Worm (Caenorhabditis elegans) whole organism, L1 larva: ENCODE results near the gene C17H12.8.

Experiments used
- C16A3.4 ChIP-seq: fragments of 150-350 bp; optimal IDR thresholded peaks from 2 replicates; lab custom pipeline; 2014; ENCODE audit warnings: missing biosample characterization, missing genetic modification characterization
- Y116A8C.19 ChIP-seq: sonication (generic microtip); optimal IDR thresholded peaks from 2 replicates; lab custom pipeline; 2016; ENCODE audit warnings: missing compliant biosample characterization, missing genetic modification characterization, borderline replicate concordance
- aha-1 ChIP-seq: fragments of 150-350 bp; optimal IDR thresholded peaks from 2 replicates; lab custom pipeline; 2014; ENCODE audit warnings: missing biosample characterization, missing genetic modification characterization
- alr-1 ChIP-seq: fragments of 200-800 bp; sonication (Bioruptor generic); optimal IDR thresholded peaks from 2 replicates; lab custom pipeline; 2018; ENCODE audit warnings: borderline replicate concordance, mild to moderate bottlenecking, missing genetic modification characterization, missing compliant biosample characterization
- aly-2 ChIP-seq: fragments of 150-350 bp; optimal IDR thresholded peaks from 2 replicates; lab custom pipeline; 2014; ENCODE audit warnings: missing biosample characterization, missing genetic modification characterization
- ama-1 ChIP-seq: fragments of 150-350 bp; optimal IDR thresholded peaks from 2 replicates; lab custom pipeline; 2014
- blmp-1 ChIP-seq: fragments of 150-350 bp; optimal IDR thresholded peaks from 2 replicates; lab custom pipeline; 2014; ENCODE audit warnings: missing biosample characterization, missing genetic modification characterization
- ceh-63 ChIP-seq: fragments of 200-800 bp; sonication (Bioruptor generic); optimal IDR thresholded peaks from 2 replicates; lab custom pipeline; 2018; ENCODE audit warnings: mild to moderate bottlenecking, missing genetic modification characterization, missing compliant biosample characterization
- ceh-8 ChIP-seq: fragments of 200-800 bp; sonication (Bioruptor generic); optimal IDR thresholded peaks from 2 replicates; lab custom pipeline; 2018; ENCODE audit warnings: mild to moderate bottlenecking, missing genetic modification characterization, moderate library complexity, missing compliant biosample characterization
- ceh-88 ChIP-seq: fragments of 200-800 bp; sonication (Bioruptor generic); IDR thresholded peaks from 2 replicates; pipeline ENCODE4 v1.3.6; 2022; ENCODE audit warnings: missing genetic modification characterization, missing compliant biosample characterization
- ces-1 ChIP-seq: fragments of 150-350 bp; optimal IDR thresholded peaks from 2 replicates; lab custom pipeline; 2014; ENCODE audit warnings: missing biosample characterization, missing genetic modification reagents, missing genetic modification characterization
- dsc-1 ChIP-seq: sonication (generic microtip); optimal IDR thresholded peaks from 2 replicates; lab custom pipeline; 2016; ENCODE audit warnings: mild to moderate bottlenecking, missing genetic modification characterization, missing compliant biosample characterization
- efl-1 ChIP-seq, 4 experiments: fragments of 150-350 bp; optimal IDR thresholded peaks in 3 of 4; peaks in 1 of 4; 1 replicate in 1 of 4; 2 replicates in 3 of 4; lab custom pipeline; 2014; ENCODE audit warnings: missing biosample characterization in 2 of 4, missing genetic modification characterization in 2 of 4, missing genetic modification reagents in 2 of 4
- efl-3 ChIP-seq: fragments of 200-800 bp; sonication (Bioruptor generic); optimal IDR thresholded peaks from 2 replicates; lab custom pipeline; 2018; ENCODE audit warnings: mild to moderate bottlenecking, missing genetic modification characterization, missing compliant biosample characterization
- egl-27 ChIP-seq, 2 experiments: fragments of 150-350 bp in 1 of 2; sonication (generic microtip); optimal IDR thresholded peaks; 3 replicates each; lab custom pipeline; 2017 to 2018; ENCODE audit warnings: missing biosample characterization in 2 of 2, missing genetic modification characterization in 2 of 2, missing genetic modification reagents in 2 of 2
- elt-2 ChIP-seq: sonication (generic microtip); optimal IDR thresholded peaks from 2 replicates; lab custom pipeline; 2016; ENCODE audit warnings: missing genetic modification characterization, mild to moderate bottlenecking, inconsistent platforms, missing compliant biosample characterization, missing genetic modification reagents
- elt-3 ChIP-seq, 6 experiments: fragments of 150-350 bp in 1 of 6; sonication (generic microtip); optimal IDR thresholded peaks; 2 replicates each; lab custom pipeline; 2017 to 2018; ENCODE audit warnings: missing biosample characterization in 6 of 6, missing genetic modification characterization in 6 of 6, inconsistent platforms in 1 of 6
- fkh-10 ChIP-seq: sonication (generic microtip); optimal IDR thresholded peaks from 2 replicates; lab custom pipeline; 2017; ENCODE audit warnings: missing biosample characterization, missing genetic modification reagents, missing genetic modification characterization
- hlh-4 ChIP-seq: sonication (generic microtip); optimal IDR thresholded peaks from 2 replicates; lab custom pipeline; 2016; ENCODE audit warnings: mild to moderate bottlenecking, missing genetic modification characterization, missing compliant biosample characterization
- hpl-2 ChIP-seq: fragments of 150-350 bp; optimal IDR thresholded peaks from 2 replicates; lab custom pipeline; 2014; ENCODE audit warnings: missing biosample characterization, missing genetic modification reagents, missing genetic modification characterization
- jun-1 ChIP-seq: fragments of 150-350 bp; optimal IDR thresholded peaks from 2 replicates; lab custom pipeline; 2014; ENCODE audit warnings: missing biosample characterization, missing genetic modification reagents, missing genetic modification characterization
- lin-14 ChIP-seq: fragments of 200-800 bp; sonication (Bioruptor generic); optimal IDR thresholded peaks from 2 replicates; lab custom pipeline; 2018; ENCODE audit warnings: mild to moderate bottlenecking, missing genetic modification characterization, moderate library complexity, missing compliant biosample characterization
- lin-35 ChIP-seq, 2 experiments: fragments of 150-350 bp; optimal IDR thresholded peaks; 2 replicates each; lab custom pipeline; 2014; ENCODE audit warnings: missing biosample characterization in 2 of 2, missing genetic modification characterization in 2 of 2, missing genetic modification reagents in 2 of 2
- lir-3 ChIP-seq: sonication (generic microtip); optimal IDR thresholded peaks from 2 replicates; lab custom pipeline; 2016; ENCODE audit warnings: mild to moderate bottlenecking, missing genetic modification characterization, moderate library complexity, missing compliant biosample characterization; ENCODE audit not compliant: poor library complexity
- lsy-2 ChIP-seq, 2 experiments: fragments of 150-350 bp; optimal IDR thresholded peaks; 2 replicates each; lab custom pipeline; 2014; ENCODE audit warnings: missing biosample characterization in 2 of 2, missing genetic modification characterization in 2 of 2
- mab-9 ChIP-seq: fragments of 200-800 bp; sonication (Bioruptor generic); IDR thresholded peaks from 2 replicates; pipeline ENCODE4 v1.3.6; 2022; ENCODE audit warnings: missing genetic modification reagents, missing genetic modification characterization, missing compliant biosample characterization
- mdl-1 ChIP-seq, 2 experiments: fragments of 150-350 bp; optimal IDR thresholded peaks; 2 replicates each; lab custom pipeline; 2014 to 2017; ENCODE audit warnings: missing biosample characterization in 2 of 2, missing genetic modification characterization in 2 of 2, inconsistent platforms in 1 of 2
- mef-2 ChIP-seq: fragments of 150-350 bp; optimal IDR thresholded peaks from 2 replicates; lab custom pipeline; 2014; ENCODE audit warnings: missing biosample characterization, missing genetic modification characterization
- nhr-12 ChIP-seq: sonication (generic microtip); optimal IDR thresholded peaks from 2 replicates; lab custom pipeline; 2017; ENCODE audit warnings: missing biosample characterization, missing genetic modification characterization
- nhr-28 ChIP-seq: fragments of 150-350 bp; optimal IDR thresholded peaks from 2 replicates; lab custom pipeline; 2014; ENCODE audit warnings: missing biosample characterization, missing genetic modification characterization
- nhr-77 ChIP-seq: fragments of 150-350 bp; optimal IDR thresholded peaks from 2 replicates; lab custom pipeline; 2014; ENCODE audit warnings: missing biosample characterization, missing genetic modification characterization
- nhr-84 ChIP-seq: sonication (generic microtip); optimal IDR thresholded peaks from 2 replicates; lab custom pipeline; 2017; ENCODE audit warnings: missing biosample characterization, missing genetic modification characterization
- pag-3 ChIP-seq: sonication (generic microtip); optimal IDR thresholded peaks from 2 replicates; lab custom pipeline; 2017; ENCODE audit warnings: missing genetic modification characterization, mild to moderate bottlenecking, missing compliant biosample characterization, antibody characterized with exemption, borderline replicate concordance; ENCODE audit not compliant: insufficient read depth
- pqm-1 ChIP-seq: sonication (generic microtip); optimal IDR thresholded peaks from 3 replicates; lab custom pipeline; 2017; ENCODE audit warnings: missing biosample characterization, missing genetic modification characterization
- rnt-1 ChIP-seq: sonication (generic microtip); optimal IDR thresholded peaks from 2 replicates; lab custom pipeline; 2016; ENCODE audit warnings: mild to moderate bottlenecking, missing genetic modification characterization, moderate library complexity, missing compliant biosample characterization
- skn-1 ChIP-seq: fragments of 150-350 bp; optimal IDR thresholded peaks from 2 replicates; lab custom pipeline; 2014; ENCODE audit warnings: missing biosample characterization, missing genetic modification characterization
- swsn-7 ChIP-seq: sonication (generic microtip); optimal IDR thresholded peaks from 2 replicates; lab custom pipeline; 2016; ENCODE audit warnings: missing genetic modification characterization, missing compliant biosample characterization
- tbx-2 ChIP-seq: sonication (generic microtip); optimal IDR thresholded peaks from 2 replicates; lab custom pipeline; 2016; ENCODE audit warnings: missing genetic modification characterization, missing compliant biosample characterization
- tlp-1 ChIP-seq: fragments of 150-350 bp; optimal IDR thresholded peaks from 2 replicates; lab custom pipeline; 2014; ENCODE audit warnings: missing biosample characterization, missing genetic modification characterization
- unc-130 ChIP-seq: fragments of 150-350 bp; optimal IDR thresholded peaks from 2 replicates; lab custom pipeline; 2017; ENCODE audit warnings: missing biosample characterization, missing genetic modification characterization, inconsistent platforms
- unc-62 ChIP-seq: fragments of 150-350 bp; optimal IDR thresholded peaks from 2 replicates; lab custom pipeline; 2014; ENCODE audit warnings: missing biosample characterization, missing genetic modification reagents, missing genetic modification characterization
- unc-86 ChIP-seq: sonication (generic microtip); optimal IDR thresholded peaks from 2 replicates; lab custom pipeline; 2016; ENCODE audit warnings: missing genetic modification characterization, missing compliant biosample characterization
- vab-15 ChIP-seq: sonication (generic microtip); optimal IDR thresholded peaks from 2 replicates; lab custom pipeline; 2017; ENCODE audit warnings: missing genotype, mild to moderate bottlenecking, missing genetic modification characterization, missing compliant biosample characterization
- xbp-1 ChIP-seq: sonication (generic microtip); optimal IDR thresholded peaks from 2 replicates; lab custom pipeline; 2016; ENCODE audit warnings: missing genetic modification characterization, missing compliant biosample characterization
- ztf-11 ChIP-seq, 2 experiments: sonication (generic microtip); optimal IDR thresholded peaks; 2 replicates each; lab custom pipeline; 2016 to 2017; ENCODE audit warnings: missing genetic modification characterization in 2 of 2, missing biosample characterization in 1 of 2, missing compliant biosample characterization in 1 of 2
- ztf-4 ChIP-seq: fragments of 150-350 bp; optimal IDR thresholded peaks from 2 replicates; lab custom pipeline; 2014; ENCODE audit warnings: missing biosample characterization, missing genetic modification characterization

C17H12.8 gene

DNA sequence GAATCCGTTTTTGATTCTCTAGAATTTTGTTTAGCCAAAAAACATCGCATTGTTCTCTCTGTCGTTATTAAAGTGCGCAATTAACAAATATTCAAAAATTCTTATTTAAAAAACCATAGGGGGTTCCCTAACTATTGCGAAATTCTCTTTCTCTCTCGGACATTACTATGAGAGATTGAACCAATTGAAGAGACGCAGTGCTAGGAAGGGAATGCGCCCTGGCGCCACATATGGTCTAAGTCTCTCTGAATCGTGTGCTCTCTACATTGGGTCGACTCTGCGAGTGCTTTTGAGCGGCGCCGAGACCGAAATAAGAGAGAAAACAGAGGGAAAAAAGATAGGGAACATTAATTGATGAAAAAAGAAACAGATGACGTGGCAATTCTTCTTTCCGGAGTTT is 32.6 kb upstream of the C17H12.8 start (continued):
- TF ChIP-seq elt-2 (tag; lab: Kevin White, UChicago) (peak; percentile 39), unc-86 (tag; lab: Kevin White, UChicago) (peak; percentile 53), efl-3 (GFP tag; lab: Kevin White, UChicago) (no peak), lin-35 (GFP tag; optimal IDR thresholded peaks at IDR 0.05; lab: Kevin White, UChicago) (peak; percentile 52 to 62), nhr-12 (tag; lab: Kevin White, UChicago) (no peak), pag-3 (tag; lab: Kevin White, UChicago) (no peak), unc-62 (no peak), efl-1 (optimal IDR thresholded peaks at IDR 0.05; lab: Kevin White, UChicago) (peak; percentile 67 to 76), efl-1 (GFP tag; optimal IDR thresholded peaks at IDR 0.05 in 1 of 2; lab: Kevin White, UChicago) (peak; percentile 42 to 88), skn-1 (tag; lab: Kevin White, UChicago) (peak; percentile 82), ceh-88 (GFP tag; lab: Robert Waterston, UW) (no peak), tlp-1 (tag; lab: Kevin White, UChicago) (no peak), blmp-1 (tag; lab: Kevin White, UChicago) (peak; percentile 39), ceh-63 (GFP tag; lab: Kevin White, UChicago) (no peak), tbx-2 (tag; lab: Kevin White, UChicago) (peak; percentile 71), Y116A8C.19 (no peak), alr-1 (tag; lab: Kevin White, UChicago) (no peak), C16A3.4 (no peak), aha-1 (no peak), lin-14 (peak; percentile 96), nhr-77 (tag; lab: Kevin White, UChicago) (peak; percentile 52), aly-2 (peak; percentile 9), unc-130 (tag; lab: Kevin White, UChicago) (no peak), pqm-1 (tag; lab: Kevin White, UChicago) (no peak), mdl-1 (tag; optimal IDR thresholded peaks at IDR 0.05; lab: Kevin White, UChicago) (peak in 1 of 2 experiments; percentile 49), swsn-7 (tag; lab: Kevin White, UChicago) (peak; percentile 76), dsc-1 (tag; lab: Kevin White, UChicago) (peak; percentile 90), ama-1 (peak; percentile 19), egl-27 (tag; optimal IDR thresholded peaks at IDR 0.05; lab: Kevin White, UChicago) (peak in 1 of 2 experiments; percentile 16), lsy-2 (tag; optimal IDR thresholded peaks at IDR 0.05; lab: Kevin White, UChicago) (peak; percentile 65 to 68), hpl-2 (GFP tag; lab: Kevin White, UChicago) (peak; percentile 50)
- TF ChIP-seq, all 84 proteins: peak for 44

DNA sequence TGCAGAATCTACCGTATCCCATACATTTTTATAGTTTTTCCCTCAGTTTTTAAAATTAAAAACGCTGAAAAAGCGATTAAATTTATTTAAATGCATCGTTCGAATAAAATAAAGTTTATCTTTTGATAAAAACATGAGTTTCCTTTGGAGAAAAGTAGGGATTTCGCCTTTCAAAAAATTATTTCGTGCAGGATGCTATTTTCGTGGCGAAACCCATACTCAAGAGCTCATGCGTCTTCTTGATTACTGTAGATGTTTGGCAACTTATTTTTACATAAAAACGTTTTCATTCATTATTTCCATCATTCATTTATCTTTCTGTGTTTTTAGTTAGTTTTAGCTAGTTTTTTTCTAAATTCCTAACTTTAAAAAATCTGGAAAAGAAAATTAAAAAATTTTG is 28.6 kb upstream of the C17H12.8 start:
- TF ChIP-seq efl-3 (GFP tag; lab: Kevin White, UChicago) = no peak
- no peak for TF ChIP-seq egl-27 (tag; optimal IDR thresholded peaks at IDR 0.05; lab: Kevin White, UChicago)
- TF ChIP-seq ztf-4 = no peak
- no peak for TF ChIP-seq ceh-63 (GFP tag; lab: Kevin White, UChicago)
- TF ChIP-seq vab-15 (tag; lab: Kevin White, UChicago) = no peak
- no peak for TF ChIP-seq nhr-28 (tag; lab: Kevin White, UChicago)
- no peak for TF ChIP-seq ces-1 (GFP tag; lab: Kevin White, UChicago)
- no peak for TF ChIP-seq aly-2
- no peak for TF ChIP-seq tlp-1 (tag; lab: Kevin White, UChicago)
- TF ChIP-seq nhr-84 (tag; lab: Kevin White, UChicago) = no peak
- TF ChIP-seq mef-2 (tag; lab: Kevin White, UChicago) = no peak
- TF ChIP-seq ceh-88 (GFP tag; lab: Robert Waterston, UW) = no peak
- TF ChIP-seq, all 84 proteins: peak for 0

DNA sequence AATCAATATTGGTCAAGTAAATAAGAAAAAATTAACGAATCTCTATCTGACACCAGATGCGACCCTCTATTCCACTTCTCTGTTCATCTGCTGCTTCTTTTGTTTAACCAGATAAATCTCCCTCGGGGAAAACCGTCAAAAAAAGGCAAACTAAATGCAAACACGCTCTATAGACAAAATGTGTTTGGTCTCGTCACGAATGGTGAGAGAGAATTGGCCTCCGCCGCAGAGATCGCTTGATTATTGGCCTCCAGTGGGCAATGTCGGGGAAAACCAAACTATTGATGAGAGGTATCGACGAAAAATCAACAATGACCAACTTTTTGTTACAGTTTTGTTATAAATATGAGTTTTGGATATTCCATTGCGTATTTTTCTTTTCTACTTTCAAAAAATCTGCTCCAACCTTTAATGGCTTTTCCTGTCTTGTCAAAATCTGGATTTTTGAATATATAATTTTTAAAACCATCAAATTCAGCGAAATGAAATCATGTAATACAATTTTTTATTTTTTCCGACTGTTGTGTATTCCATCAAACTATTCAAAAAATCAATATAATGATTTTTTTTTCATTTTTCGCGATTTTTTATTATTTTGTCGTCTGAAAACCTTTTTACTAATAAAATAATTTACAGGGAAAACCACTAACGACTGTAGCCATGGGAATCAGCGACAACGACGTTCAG is 27.9 kb upstream of the C17H12.8 start, which contains the start of the genes C17H12.2 and vha-8:
Gene C17H12.2 (minus strand): TSS at position 51 of the 687 bp plus-strand sequence.
Gene vha-8 (plus strand): TSS at position 637 of the 687 bp plus-strand sequence.
- peak; percentile 54 for TF ChIP-seq ceh-8 (GFP tag; lab: Kevin White, UChicago)
- no peak for TF ChIP-seq Y116A8C.19
- TF ChIP-seq elt-3 (tag; optimal IDR thresholded peaks at IDR 0.05; lab: Kevin White, UChicago) = peak in 4 of 6 experiments; percentile 11 to 94 (median 79)
- no peak for TF ChIP-seq ces-1 (GFP tag; lab: Kevin White, UChicago)
- TF ChIP-seq skn-1 (tag; lab: Kevin White, UChicago) = peak; percentile 88
- TF ChIP-seq nhr-77 (tag; lab: Kevin White, UChicago) = peak; percentile 98
- TF ChIP-seq ztf-11 (tag; optimal IDR thresholded peaks at IDR 0.05; lab: Kevin White, UChicago) = peak in 1 of 2 experiments; percentile 55
- peak; percentile 55 for TF ChIP-seq fkh-10 (GFP tag; lab: Kevin White, UChicago)
- TF ChIP-seq rnt-1 (tag; lab: Kevin White, UChicago) = peak; percentile 95
- peak; percentile 98 for TF ChIP-seq C16A3.4
- peak; percentile 73 for TF ChIP-seq lir-3 (tag; lab: Kevin White, UChicago)
- TF ChIP-seq jun-1 (tag; lab: Kevin White, UChicago) = peak; percentile 90
- no peak for TF ChIP-seq nhr-28 (tag; lab: Kevin White, UChicago)
- peak; percentile 92 for TF ChIP-seq xbp-1 (tag; lab: Kevin White, UChicago)
- TF ChIP-seq ztf-4 = peak; percentile 79
- no peak for TF ChIP-seq nhr-12 (tag; lab: Kevin White, UChicago)
- no peak for TF ChIP-seq hlh-4 (tag; lab: Kevin White, UChicago)
- TF ChIP-seq mab-9 = peak; percentile 61
- TF ChIP-seq lin-14 = peak; percentile 97
